Fruit fly (Drosophila melanogaster) Kc167 (cell line): ENCODE data around the gene pps.

Experiments
- Myc ChIP-seq: fragments of >200 bp; optimal IDR thresholded peaks from 2 replicates; lab custom pipeline; 2017; ENCODE audit warnings: missing external identifiers
- Sin3A ChIP-seq: fragments of >200 bp; optimal IDR thresholded peaks from 2 replicates; lab custom pipeline; 2018; ENCODE audit warnings: missing external identifiers
- h ChIP-seq: fragments of >200 bp; optimal IDR thresholded peaks from 3 replicates; lab custom pipeline; 2018; ENCODE audit warnings: missing external identifiers
- insv ChIP-seq: fragments of >200 bp; optimal IDR thresholded peaks from 3 replicates; lab custom pipeline; 2018; ENCODE audit warnings: missing external identifiers
- psq ChIP-seq: fragments of >200 bp; optimal IDR thresholded peaks from 2 replicates; lab custom pipeline; 2017; ENCODE audit warnings: missing external identifiers

DNA sequence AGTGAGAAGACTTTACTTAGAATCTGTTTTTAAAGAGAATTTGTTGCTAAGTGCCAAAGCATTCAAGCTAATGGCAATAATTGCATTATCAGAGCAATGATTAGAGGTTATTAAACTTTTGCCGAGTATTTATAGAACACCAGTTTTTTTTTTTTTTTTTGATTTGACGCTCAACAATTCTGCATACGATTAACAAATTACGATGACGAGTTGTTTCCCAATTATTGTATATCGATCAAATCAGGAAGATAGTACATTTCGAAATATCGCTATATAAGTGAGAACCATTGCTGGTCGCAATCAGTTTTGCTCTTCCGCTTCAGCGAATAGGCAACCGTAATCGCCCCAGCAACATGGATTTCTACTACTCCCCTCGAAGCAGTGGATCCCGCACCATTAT is 39.8 kb upstream of the pps start, which contains the start of gene GstD4:
- TF ChIP-seq h (lab: Kevin White, UChicago) (no peak), Sin3A (lab: Kevin White, UChicago) (no peak), psq (lab: Kevin White, UChicago) (no peak), Myc (no peak), insv (no peak)
